Fruit fly (Drosophila melanogaster) whole organism: Measurements from ENCODE around the gene CG10208.

Experiments used
- CG8478 ChIP-seq: fragments of >200 bp; optimal IDR thresholded peaks from 2 replicates; lab custom pipeline; 2018; ENCODE audit warnings: inconsistent platforms
- Dll ChIP-seq: fragments of >200 bp; optimal IDR thresholded peaks from 2 replicates; lab custom pipeline; 2017
- EcR ChIP-seq, 2 experiments: fragments of >200 bp; optimal IDR thresholded peaks; 2 replicates each; lab custom pipeline; 2017; ENCODE audit warnings: missing biosample characterization in 2 of 2, missing genetic modification characterization in 2 of 2, missing genetic modification reagents in 2 of 2
- pan ChIP-seq: fragments of >200 bp; optimal IDR thresholded peaks from 2 replicates; lab custom pipeline; 2017
- psq ChIP-seq: fragments of >200 bp; optimal IDR thresholded peaks from 2 replicates; lab custom pipeline; 2017
- usp ChIP-seq: fragments of >200 bp; optimal IDR thresholded peaks from 2 replicates; lab custom pipeline; 2017; ENCODE audit warnings: missing biosample characterization, missing genetic modification characterization, mixed read lengths

DNA sequence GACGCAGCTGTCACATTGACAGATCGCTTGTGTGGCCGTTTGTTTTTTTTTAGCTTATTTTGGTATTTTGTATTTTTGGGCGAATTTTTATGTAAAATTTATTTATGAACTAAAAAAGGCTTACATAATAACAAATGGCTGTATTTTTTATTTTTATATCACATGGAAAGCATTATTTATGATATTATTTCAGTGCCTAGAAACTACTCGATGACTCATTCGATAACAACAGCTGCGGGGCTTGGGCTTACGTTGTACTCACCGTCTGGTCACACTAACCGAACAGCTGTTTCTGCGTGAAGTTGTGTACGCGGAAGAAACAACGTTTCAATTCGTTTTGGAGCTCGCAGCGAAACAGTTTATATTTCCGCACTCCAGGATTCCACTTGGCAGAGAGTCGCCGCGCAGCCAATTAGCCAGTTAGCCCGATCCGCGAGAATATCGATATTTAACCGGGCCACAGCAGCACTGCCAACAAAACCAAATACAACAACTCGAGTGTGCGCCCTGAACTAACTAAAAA lies 40.9 kb downstream of the CG10208 start, which contains the start of the genes Hmgcr and Rpn9:
- no peak for TF ChIP-seq Dll (lab: Kevin White, UChicago)
- no peak for TF ChIP-seq EcR (GFP tag; optimal IDR thresholded peaks at IDR 0.05; lab: Kevin White, UChicago)
- TF ChIP-seq CG8478: no peak
- no peak for TF ChIP-seq psq (lab: Kevin White, UChicago)
- TF ChIP-seq pan (lab: Kevin White, UChicago): no peak
- no peak for TF ChIP-seq usp (GFP tag; lab: Kevin White, UChicago)
